Worm (Caenorhabditis elegans) whole organism, late embryonic: ENCODE measurements around the gene W02H3.1.

Source experiments
- C08G9.2 ChIP-seq: sonication (generic microtip); optimal IDR thresholded peaks from 2 replicates; lab custom pipeline; 2016; ENCODE audit warnings: mild to moderate bottlenecking, missing genetic modification characterization, moderate library complexity, missing compliant biosample characterization
- C38D4.7 ChIP-seq: fragments of 200-800 bp; sonication (Bioruptor generic); optimal IDR thresholded peaks from 2 replicates; lab custom pipeline; 2018; ENCODE audit warnings: mild to moderate bottlenecking, missing genetic modification characterization, moderate library complexity, missing compliant biosample characterization
- F13H6.1 ChIP-seq: sonication (generic microtip); optimal IDR thresholded peaks from 2 replicates; lab custom pipeline; 2016; ENCODE audit warnings: missing genetic modification characterization, missing compliant biosample characterization
- K09A11.1 ChIP-seq: sonication (generic microtip); optimal IDR thresholded peaks from 2 replicates; lab custom pipeline; 2017; ENCODE audit warnings: antibody characterized with exemption, mild to moderate bottlenecking, missing genetic modification characterization, missing compliant biosample characterization; ENCODE audit not compliant: insufficient read depth
- Y22D7AL.16 ChIP-seq: sonication (generic microtip); optimal IDR thresholded peaks from 2 replicates; lab custom pipeline; 2016; ENCODE audit warnings: missing genetic modification characterization, missing compliant biosample characterization
- ahr-1 ChIP-seq: sonication (generic microtip); optimal IDR thresholded peaks from 2 replicates; lab custom pipeline; 2016; ENCODE audit warnings: missing genetic modification characterization, missing compliant biosample characterization
- ama-1 ChIP-seq: fragments of 150-350 bp; optimal IDR thresholded peaks from 2 replicates; lab custom pipeline; 2014
- ceh-14 ChIP-seq: sonication (generic microtip); optimal IDR thresholded peaks from 2 replicates; lab custom pipeline; 2016; ENCODE audit warnings: missing genotype, missing genetic modification characterization, missing compliant biosample characterization
- ceh-18 ChIP-seq: sonication (generic microtip); optimal IDR thresholded peaks from 2 replicates; lab custom pipeline; 2016; ENCODE audit warnings: missing genetic modification characterization, missing compliant biosample characterization
- ceh-19 ChIP-seq: fragments of 200-800 bp; sonication (Bioruptor generic); optimal IDR thresholded peaks from 2 replicates; lab custom pipeline; 2018; ENCODE audit warnings: mild to moderate bottlenecking, missing genetic modification characterization, missing compliant biosample characterization
- ceh-2 ChIP-seq: sonication (generic microtip); optimal IDR thresholded peaks from 2 replicates; lab custom pipeline; 2016; ENCODE audit warnings: missing genotype, missing genetic modification characterization, missing compliant biosample characterization
- ceh-24 ChIP-seq: sonication (generic microtip); optimal IDR thresholded peaks from 2 replicates; lab custom pipeline; 2016; ENCODE audit warnings: mild to moderate bottlenecking, missing genetic modification characterization, missing compliant biosample characterization
- ceh-45 ChIP-seq: fragments of 200-800 bp; sonication (Bioruptor generic); IDR thresholded peaks from 2 replicates; pipeline ENCODE4 v1.3.6; 2022; ENCODE audit warnings: missing genetic modification reagents, missing genetic modification characterization, missing compliant biosample characterization
- ceh-48 ChIP-seq: sonication (generic microtip); optimal IDR thresholded peaks from 2 replicates; lab custom pipeline; 2016; ENCODE audit warnings: missing genetic modification characterization, inconsistent platforms, missing compliant biosample characterization
- ceh-6 ChIP-seq: fragments of 200-800 bp; sonication (Bioruptor generic); optimal IDR thresholded peaks from 2 replicates; lab custom pipeline; 2018; ENCODE audit warnings: mild to moderate bottlenecking, missing genetic modification characterization, missing compliant biosample characterization
- ceh-9 ChIP-seq: sonication (generic microtip); optimal IDR thresholded peaks from 2 replicates; lab custom pipeline; 2016; ENCODE audit warnings: mild to moderate bottlenecking, missing genetic modification characterization, inconsistent platforms, missing compliant biosample characterization
- che-1 ChIP-seq: sonication (generic microtip); optimal IDR thresholded peaks from 2 replicates; lab custom pipeline; 2016; ENCODE audit warnings: mild to moderate bottlenecking, missing genetic modification characterization, missing compliant biosample characterization
- dve-1 ChIP-seq: sonication (generic microtip); optimal IDR thresholded peaks from 2 replicates; lab custom pipeline; 2017; ENCODE audit warnings: antibody characterized with exemption, mild to moderate bottlenecking, missing genetic modification characterization, missing compliant biosample characterization
- ets-4 ChIP-seq: sonication (generic microtip); optimal IDR thresholded peaks from 2 replicates; lab custom pipeline; 2016; ENCODE audit warnings: missing genetic modification characterization, missing compliant biosample characterization
- fkh-10 ChIP-seq: fragments of 150-350 bp; optimal IDR thresholded peaks from 2 replicates; lab custom pipeline; 2014; ENCODE audit warnings: missing biosample characterization, missing genetic modification reagents, missing genetic modification characterization
- fkh-6 ChIP-seq: sonication (generic microtip); optimal IDR thresholded peaks from 2 replicates; lab custom pipeline; 2016; ENCODE audit warnings: missing genetic modification characterization, missing compliant biosample characterization
- gmeb-2 ChIP-seq: sonication (generic microtip); optimal IDR thresholded peaks from 2 replicates; lab custom pipeline; 2016; ENCODE audit warnings: missing genetic modification characterization, inconsistent platforms, missing compliant biosample characterization
- hlh-30 ChIP-seq: sonication (generic microtip); optimal IDR thresholded peaks from 2 replicates; lab custom pipeline; 2017; ENCODE audit warnings: antibody characterized with exemption, missing genetic modification characterization, missing compliant biosample characterization; ENCODE audit not compliant: insufficient read depth
- hlh-6 ChIP-seq: sonication (generic microtip); optimal IDR thresholded peaks from 2 replicates; lab custom pipeline; 2016; ENCODE audit warnings: missing genotype, missing genetic modification characterization, missing compliant biosample characterization
- hlh-8 ChIP-seq: sonication (generic microtip); optimal IDR thresholded peaks from 2 replicates; lab custom pipeline; 2016; ENCODE audit warnings: missing genotype, missing genetic modification characterization, missing compliant biosample characterization
- lim-6 ChIP-seq: sonication (generic microtip); optimal IDR thresholded peaks from 2 replicates; lab custom pipeline; 2016; ENCODE audit warnings: missing genetic modification characterization, missing compliant biosample characterization
- lin-11 ChIP-seq: fragments of 200-800 bp; sonication (Bioruptor generic); optimal IDR thresholded peaks from 2 replicates; lab custom pipeline; 2018; ENCODE audit warnings: mild to moderate bottlenecking, missing genetic modification characterization, missing compliant biosample characterization
- madf-2 ChIP-seq: sonication (generic microtip); optimal IDR thresholded peaks from 2 replicates; lab custom pipeline; 2017; ENCODE audit warnings: missing genetic modification characterization, missing compliant biosample characterization
- nhr-11 ChIP-seq: fragments of 150-350 bp; optimal IDR thresholded peaks from 2 replicates; lab custom pipeline; 2014; ENCODE audit warnings: missing biosample characterization, missing genetic modification characterization
- nhr-232 ChIP-seq: sonication (generic microtip); optimal IDR thresholded peaks from 2 replicates; lab custom pipeline; 2016; ENCODE audit warnings: missing genetic modification characterization, missing compliant biosample characterization
- pha-4 ChIP-seq: fragments of 150-350 bp; optimal IDR thresholded peaks from 2 replicates; lab custom pipeline; 2018; ENCODE audit warnings: missing biosample characterization, missing genetic modification reagents, missing genetic modification characterization
- pqm-1 ChIP-seq: sonication (generic microtip); optimal IDR thresholded peaks from 2 replicates; lab custom pipeline; 2016; ENCODE audit warnings: missing genetic modification characterization, missing compliant biosample characterization
- sox-2 ChIP-seq: fragments of 200-800 bp; sonication (Bioruptor generic); IDR thresholded peaks from 2 replicates; pipeline ENCODE4 v1.3.6; 2022; ENCODE audit warnings: missing genetic modification reagents, missing genetic modification characterization, missing compliant biosample characterization
- sox-4 ChIP-seq: sonication (generic microtip); optimal IDR thresholded peaks from 2 replicates; lab custom pipeline; 2017; ENCODE audit warnings: mild to moderate bottlenecking, missing genetic modification characterization, inconsistent platforms, missing compliant biosample characterization
- tbx-2 ChIP-seq: sonication (generic microtip); optimal IDR thresholded peaks from 2 replicates; lab custom pipeline; 2016; ENCODE audit warnings: missing genetic modification characterization, missing compliant biosample characterization
- ttx-3 ChIP-seq: sonication (generic microtip); optimal IDR thresholded peaks from 2 replicates; lab custom pipeline; 2016; ENCODE audit warnings: missing genetic modification reagents, missing genetic modification characterization, missing compliant biosample characterization

The W02H3.1 gene

ce11 chrX:11122412-11122811, 17.2 kb upstream of the W02H3.1 start:
- TF ChIP-seq lim-6 (tag; lab: Kevin White, UChicago) = no peak
- no peak for TF ChIP-seq ets-4 (tag; lab: Kevin White, UChicago)
- TF ChIP-seq nhr-11 (tag; lab: Kevin White, UChicago) = no peak
- no peak for TF ChIP-seq gmeb-2 (tag; lab: Kevin White, UChicago)
- TF ChIP-seq ceh-48 (tag; lab: Kevin White, UChicago) = no peak
- no peak for TF ChIP-seq pqm-1 (tag; lab: Kevin White, UChicago)
- no peak for TF ChIP-seq Y22D7AL.16 (tag; lab: Kevin White, UChicago)
- no peak for TF ChIP-seq pha-4 (tag; lab: Kevin White, UChicago)
- no peak for TF ChIP-seq ama-1 (lab: Kevin White, UChicago)
- no peak for TF ChIP-seq ceh-18
- TF ChIP-seq C38D4.7 (GFP tag; lab: Kevin White, UChicago) = no peak
- TF ChIP-seq C08G9.2 (tag; lab: Kevin White, UChicago) = no peak
- no peak for TF ChIP-seq ceh-9 (tag; lab: Kevin White, UChicago)
- no peak for TF ChIP-seq dve-1
- no peak for TF ChIP-seq che-1 (tag; lab: Kevin White, UChicago)
- TF ChIP-seq ttx-3 (tag; lab: Kevin White, UChicago) = no peak
- TF ChIP-seq ceh-6 (GFP tag; lab: Kevin White, UChicago) = no peak
- TF ChIP-seq madf-2 (tag; lab: Kevin White, UChicago) = no peak
- no peak for TF ChIP-seq ceh-19 (GFP tag; lab: Kevin White, UChicago)

- TF ChIP-seq tbx-2 (tag; lab: Kevin White, UChicago) (no peak), ceh-14 (tag; lab: Kevin White, UChicago) (no peak), ceh-24 (tag; lab: Kevin White, UChicago) (no peak)
Measured at ce11 chrX:11120808-11121207, 15.5 kb upstream of the W02H3.1 start, which contains the start of gene R08B4.3. R08B4.3 (minus strand) TSS chrX:11121005.

ce11 chrX:11116723-11117122, 11.5 kb upstream of the W02H3.1 start, which contains the start of gene nlp-66:
nlp-66 (minus strand) TSS chrX:11116823.
- TF ChIP-seq fkh-10 (no peak), sox-4 (no peak), madf-2 (tag; lab: Kevin White, UChicago) (no peak), ceh-6 (GFP tag; lab: Kevin White, UChicago) (no peak), ceh-2 (tag; lab: Kevin White, UChicago) (no peak), F13H6.1 (tag; lab: Kevin White, UChicago) (no peak), ahr-1 (tag; lab: Kevin White, UChicago) (no peak), nhr-232 (tag; lab: Kevin White, UChicago) (no peak), hlh-30 (tag; lab: Kevin White, UChicago) (no peak), gmeb-2 (tag; lab: Kevin White, UChicago) (no peak), nhr-11 (tag; lab: Kevin White, UChicago) (no peak)

- TF ChIP-seq nhr-11 (tag; lab: Kevin White, UChicago) = no peak
- TF ChIP-seq ceh-18 = no peak
- no peak for TF ChIP-seq fkh-6 (tag; lab: Kevin White, UChicago)
- TF ChIP-seq K09A11.1 = no peak
- no peak for TF ChIP-seq ceh-6 (GFP tag; lab: Kevin White, UChicago)
- TF ChIP-seq ceh-45 (GFP tag; lab: Robert Waterston, UW) = no peak
- no peak for TF ChIP-seq ceh-14 (tag; lab: Kevin White, UChicago)
- no peak for TF ChIP-seq hlh-8 (tag; lab: Kevin White, UChicago)
- TF ChIP-seq hlh-6 (tag; lab: Kevin White, UChicago) = no peak
- no peak for TF ChIP-seq lin-11 (tag; lab: Kevin White, UChicago)
- TF ChIP-seq fkh-10 = no peak
- no peak for TF ChIP-seq sox-2 (GFP tag; lab: Robert Waterston, UW)
Measured at ce11 chrX:11114420-11114819, 9.2 kb upstream of the W02H3.1 start.
